Worm (Caenorhabditis elegans) whole organism, L4 larva: ENCODE results near the gene agmo-1.

Experiments
- F44E2.7 ChIP-seq: fragments of 200-800 bp; sonication (Bioruptor generic); IDR thresholded peaks from 2 replicates; pipeline ENCODE4 v2.1.2; 2022; ENCODE audit warnings: missing genetic modification characterization, missing compliant biosample characterization
- T26A8.4 ChIP-seq: fragments of 200-800 bp; sonication (Bioruptor generic); IDR thresholded peaks from 2 replicates; pipeline ENCODE4 v1.3.6; 2022; ENCODE audit warnings: missing genetic modification characterization, missing compliant biosample characterization
- Y48G9A.11 ChIP-seq: fragments of 200-800 bp; sonication (Bioruptor generic); IDR thresholded peaks from 2 replicates; pipeline ENCODE4 v1.3.6; 2022; ENCODE audit warnings: missing genetic modification reagents, missing genetic modification characterization, missing compliant biosample characterization
- Y75B8A.6 ChIP-seq: fragments of 200-800 bp; sonication (Bioruptor generic); IDR thresholded peaks from 2 replicates; pipeline ENCODE4 v1.3.6; 2022; ENCODE audit warnings: missing genetic modification reagents, missing genetic modification characterization, missing compliant biosample characterization
- aha-1 ChIP-seq: fragments of 150-350 bp; peaks from one replicate; lab custom pipeline; 2014; ENCODE audit warnings: missing biosample characterization, missing genetic modification characterization
- aly-2 ChIP-seq: sonication (generic microtip); optimal IDR thresholded peaks from 2 replicates; lab custom pipeline; 2018; ENCODE audit warnings: missing biosample characterization, missing genetic modification characterization
- attf-4 ChIP-seq: sonication (generic microtip); optimal IDR thresholded peaks from 3 replicates; lab custom pipeline; 2017; ENCODE audit warnings: missing biosample characterization, missing genetic modification characterization
- ceh-82 ChIP-seq: sonication (generic microtip); optimal IDR thresholded peaks from 2 replicates; lab custom pipeline; 2017; ENCODE audit warnings: missing biosample characterization, missing genetic modification characterization
- cey-2 ChIP-seq: sonication (generic microtip); optimal IDR thresholded peaks from 3 replicates; lab custom pipeline; 2017; ENCODE audit warnings: missing genetic modification characterization, mild to moderate bottlenecking, missing compliant biosample characterization, antibody characterized with exemption, borderline replicate concordance; ENCODE audit not compliant: insufficient read depth
- ctbp-1 ChIP-seq: fragments of 200-800 bp; sonication (Bioruptor generic); IDR thresholded peaks from 2 replicates; pipeline ENCODE4 v1.3.6; 2022; ENCODE audit warnings: missing genetic modification reagents, missing genetic modification characterization, missing compliant biosample characterization
- daf-16 ChIP-seq, 3 experiments: sonication (generic microtip); optimal IDR thresholded peaks; 2 replicates each; lab custom pipeline; 2016 to 2017; ENCODE audit warnings: missing genetic modification characterization in 3 of 3, missing genetic modification reagents in 3 of 3, mild to moderate bottlenecking in 2 of 3, missing compliant biosample characterization in 2 of 3, missing biosample characterization in 1 of 3, moderate library complexity in 1 of 3
- daf-8 ChIP-seq: fragments of 200-800 bp; sonication (Bioruptor generic); IDR thresholded peaks from 2 replicates; pipeline ENCODE4 v1.3.6; 2022; ENCODE audit warnings: missing genetic modification characterization, missing compliant biosample characterization
- dmd-6 ChIP-seq: fragments of 200-800 bp; sonication (Bioruptor generic); IDR thresholded peaks from 2 replicates; pipeline ENCODE4 v1.3.6; 2022; ENCODE audit warnings: missing genetic modification reagents, missing genetic modification characterization, missing compliant biosample characterization
- dmd-9 ChIP-seq: fragments of 200-800 bp; sonication (Bioruptor generic); IDR thresholded peaks from 2 replicates; pipeline ENCODE4 v1.3.6; 2022; ENCODE audit warnings: missing genetic modification reagents, missing genetic modification characterization, missing compliant biosample characterization
- dpl-1 ChIP-seq: fragments of 150-350 bp; optimal IDR thresholded peaks from 2 replicates; lab custom pipeline; 2014; ENCODE audit warnings: missing biosample characterization, missing genetic modification reagents, missing genetic modification characterization
- duxl-1 ChIP-seq: sonication (generic microtip); optimal IDR thresholded peaks from 2 replicates; lab custom pipeline; 2016; ENCODE audit warnings: mild to moderate bottlenecking, missing genetic modification characterization, moderate library complexity, missing compliant biosample characterization; ENCODE audit not compliant: poor library complexity
- dve-1 ChIP-seq: sonication (generic microtip); optimal IDR thresholded peaks from 2 replicates; lab custom pipeline; 2017; ENCODE audit warnings: antibody characterized with exemption, mild to moderate bottlenecking, missing genetic modification characterization, missing compliant biosample characterization; ENCODE audit not compliant: insufficient read depth
- egl-43 ChIP-seq: fragments of 200-800 bp; sonication (Bioruptor generic); IDR thresholded peaks from 2 replicates; pipeline ENCODE4 v1.3.6; 2022; ENCODE audit warnings: missing genetic modification reagents, missing genetic modification characterization, missing compliant biosample characterization
- fkh-10 ChIP-seq: fragments of 150-350 bp; optimal IDR thresholded peaks from 2 replicates; lab custom pipeline; 2014; ENCODE audit warnings: missing biosample characterization, missing genetic modification reagents, missing genetic modification characterization
- gei-8 ChIP-seq: fragments of 200-800 bp; sonication (Bioruptor generic); optimal IDR thresholded peaks from 2 replicates; lab custom pipeline; 2018; ENCODE audit warnings: mild to moderate bottlenecking, missing genetic modification characterization, missing compliant biosample characterization
- hif-1 ChIP-seq, 2 experiments: sonication (generic microtip); optimal IDR thresholded peaks; 2 replicates each; lab custom pipeline; 2016 to 2017; ENCODE audit warnings: missing compliant biosample characterization in 2 of 2, missing genetic modification characterization in 2 of 2, missing genetic modification reagents in 2 of 2, missing genotype in 2 of 2, mild to moderate bottlenecking in 1 of 2
- hlh-11 ChIP-seq: fragments of 200-800 bp; sonication (Bioruptor generic); optimal IDR thresholded peaks from 2 replicates; lab custom pipeline; 2018; ENCODE audit warnings: mild to moderate bottlenecking, missing genetic modification characterization, missing compliant biosample characterization
- hlh-30 ChIP-seq: sonication (generic microtip); optimal IDR thresholded peaks from 2 replicates; lab custom pipeline; 2017; ENCODE audit warnings: antibody characterized with exemption, mild to moderate bottlenecking, missing genetic modification characterization, missing compliant biosample characterization; ENCODE audit not compliant: insufficient read depth
- jun-1 ChIP-seq: fragments of 150-350 bp; optimal IDR thresholded peaks from 2 replicates; lab custom pipeline; 2014; ENCODE audit warnings: missing biosample characterization, missing genetic modification reagents, missing genetic modification characterization
- lim-7 ChIP-seq: fragments of 200-800 bp; sonication (Bioruptor generic); IDR thresholded peaks from 2 replicates; pipeline ENCODE4 v1.3.6; 2022; ENCODE audit warnings: missing genetic modification characterization, missing compliant biosample characterization
- lin-1 ChIP-seq: fragments of 200-800 bp; sonication (Bioruptor generic); IDR thresholded peaks from 2 replicates; pipeline ENCODE4 v1.3.6; 2022; ENCODE audit warnings: missing genetic modification reagents, missing genetic modification characterization, missing compliant biosample characterization
- lin-13 ChIP-seq: fragments of 150-350 bp; optimal IDR thresholded peaks from 2 replicates; lab custom pipeline; 2014; ENCODE audit warnings: missing biosample characterization, missing genetic modification reagents, missing genetic modification characterization
- lin-15B ChIP-seq: fragments of 150-350 bp; sonication (generic microtip); optimal IDR thresholded peaks from 3 replicates; lab custom pipeline; 2014; ENCODE audit warnings: missing biosample characterization, missing genetic modification characterization
- lin-29 ChIP-seq: fragments of 200-800 bp; sonication (Bioruptor generic); IDR thresholded peaks from 2 replicates; pipeline ENCODE4 v1.3.6; 2022; ENCODE audit warnings: missing genetic modification reagents, missing genetic modification characterization, missing compliant biosample characterization
- lir-3 ChIP-seq: sonication (generic microtip); optimal IDR thresholded peaks from 2 replicates; lab custom pipeline; 2016; ENCODE audit warnings: mild to moderate bottlenecking, missing genetic modification characterization, missing compliant biosample characterization
- madf-9 ChIP-seq: fragments of 200-800 bp; sonication (Bioruptor generic); conservative IDR thresholded peaks from 2 replicates; pipeline ENCODE4 v1.3.6; 2022; ENCODE audit warnings: missing genetic modification reagents, missing genetic modification characterization, missing compliant biosample characterization
- mdl-1 ChIP-seq, 2 experiments: fragments of 150-350 bp in 1 of 2; sonication (generic microtip) in 1 of 2; optimal IDR thresholded peaks; 2 replicates each; lab custom pipeline; 2014 to 2017; ENCODE audit warnings: missing biosample characterization in 2 of 2, missing genetic modification characterization in 2 of 2
- mxl-3 ChIP-seq: fragments of 200-800 bp; sonication (Bioruptor generic); optimal IDR thresholded peaks from 2 replicates; lab custom pipeline; 2018; ENCODE audit warnings: mild to moderate bottlenecking, missing genetic modification characterization, missing compliant biosample characterization
- nhr-11 ChIP-seq: fragments of 150-350 bp; optimal IDR thresholded peaks from 2 replicates; lab custom pipeline; 2014; ENCODE audit warnings: missing biosample characterization, missing genetic modification characterization
- nhr-28 ChIP-seq: fragments of 150-350 bp; optimal IDR thresholded peaks from 2 replicates; lab custom pipeline; 2014; ENCODE audit warnings: missing biosample characterization, missing genetic modification characterization
- nhr-41 ChIP-seq: fragments of 200-800 bp; sonication (Bioruptor generic); IDR thresholded peaks from 2 replicates; pipeline ENCODE4 v1.3.6; 2022; ENCODE audit warnings: missing genetic modification reagents, missing genetic modification characterization, missing compliant biosample characterization
- nhr-48 ChIP-seq: sonication (generic microtip); optimal IDR thresholded peaks from 2 replicates; lab custom pipeline; 2016; ENCODE audit warnings: mild to moderate bottlenecking, missing genetic modification characterization, missing compliant biosample characterization
- nhr-76 ChIP-seq: fragments of 150-350 bp; optimal IDR thresholded peaks from 2 replicates; lab custom pipeline; 2014; ENCODE audit warnings: missing biosample characterization, missing genetic modification characterization
- php-3 ChIP-seq: fragments of 200-800 bp; sonication (Bioruptor generic); IDR thresholded peaks from 2 replicates; pipeline ENCODE4 v1.3.6; 2022; ENCODE audit warnings: missing genetic modification reagents, missing genetic modification characterization, missing compliant biosample characterization
- pqm-1 ChIP-seq: sonication (generic microtip); optimal IDR thresholded peaks from 2 replicates; lab custom pipeline; 2017; ENCODE audit warnings: missing biosample characterization, missing genetic modification characterization
- rbr-2 ChIP-seq: sonication (generic microtip); optimal IDR thresholded peaks from 2 replicates; lab custom pipeline; 2016; ENCODE audit warnings: missing genotype, missing genetic modification characterization, missing compliant biosample characterization
- snpc-4 ChIP-seq: fragments of 150-350 bp; optimal IDR thresholded peaks from 2 replicates; lab custom pipeline; 2014; ENCODE audit warnings: missing biosample characterization, missing genetic modification characterization
- unc-130 ChIP-seq: sonication (generic microtip); optimal IDR thresholded peaks from 2 replicates; lab custom pipeline; 2016; ENCODE audit warnings: missing genetic modification reagents, missing genetic modification characterization, missing compliant biosample characterization
- unc-39 ChIP-seq: sonication (generic microtip); optimal IDR thresholded peaks from 2 replicates; lab custom pipeline; 2017; ENCODE audit warnings: missing biosample characterization, missing genetic modification characterization
- zfp-2 ChIP-seq: sonication (generic microtip); optimal IDR thresholded peaks from 2 replicates; lab custom pipeline; 2016; ENCODE audit warnings: mild to moderate bottlenecking, missing genetic modification characterization, missing compliant biosample characterization
- zip-11 ChIP-seq: fragments of 200-800 bp; sonication (Bioruptor generic); IDR thresholded peaks from 2 replicates; pipeline ENCODE4 v1.3.6; 2022; ENCODE audit warnings: missing genetic modification characterization, missing compliant biosample characterization
- ztf-11 ChIP-seq: fragments of 150-350 bp; optimal IDR thresholded peaks from 2 replicates; lab custom pipeline; 2014; ENCODE audit warnings: missing biosample characterization, missing genetic modification characterization

agmo-1 gene

DNA sequence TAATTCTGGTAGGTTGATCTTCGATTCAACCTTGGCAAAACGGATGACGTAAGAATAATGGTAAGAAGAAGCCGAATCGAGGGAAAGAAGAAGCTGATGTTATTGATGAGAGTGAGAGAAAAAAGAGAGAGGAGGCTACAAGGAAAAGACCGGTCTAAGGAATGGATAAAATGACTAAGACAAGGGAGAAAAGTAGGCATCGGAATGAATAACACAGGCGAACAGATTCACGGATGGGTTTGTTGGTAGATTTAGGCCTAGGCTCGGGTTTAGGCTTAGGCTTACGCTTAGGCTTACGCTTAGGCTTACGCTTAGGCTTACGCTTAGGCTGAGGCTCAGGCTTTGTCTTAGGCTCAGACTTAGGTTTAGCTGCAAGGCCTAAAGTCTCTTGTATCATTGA, at the start of gene agmo-1:
agmo-1 (minus strand) TSS at position 101 of the 400 bp plus-strand sequence.
- TF ChIP-seq nhr-28 (tag; lab: Kevin White, UChicago) (peak; percentile 9), lir-3 (no peak), unc-130 (GFP tag; lab: Kevin White, UChicago) (no peak)

ce11 chrIII:12847623-12848022, 49.3 kb upstream of the agmo-1 start:
- TF ChIP-seq dmd-6 (peak; percentile 69), nhr-28 (tag; lab: Kevin White, UChicago) (peak; percentile 52), hlh-11 (tag; lab: Kevin White, UChicago) (peak; percentile 51), dpl-1 (GFP tag; lab: Kevin White, UChicago) (peak; percentile 3), madf-9 (GFP tag; lab: Robert Waterston, UW) (no peak), aha-1 (tag; lab: Kevin White, UChicago) (peak; percentile 55), lim-7 (no peak), lin-13 (GFP tag; lab: Kevin White, UChicago) (peak; percentile 57), dve-1 (tag; lab: Kevin White, UChicago) (peak; percentile 73)

- no peak for TF ChIP-seq ceh-82
- TF ChIP-seq ctbp-1 (GFP tag; lab: Robert Waterston, UW), result no peak
- no peak for TF ChIP-seq php-3 (GFP tag; lab: Robert Waterston, UW)
- no peak for TF ChIP-seq egl-43 (GFP tag; lab: Robert Waterston, UW)
- TF ChIP-seq cey-2, result peak; percentile 61
- TF ChIP-seq aly-2 (tag; lab: Kevin White, UChicago), result no peak
- no peak for TF ChIP-seq dmd-9
- no peak for TF ChIP-seq pqm-1 (tag; lab: Kevin White, UChicago)
- TF ChIP-seq F44E2.7 (GFP tag; lab: Robert Waterston, UW), result no peak
- TF ChIP-seq zip-11 (GFP tag; lab: Robert Waterston, UW), result no peak
- TF ChIP-seq lir-3, result no peak
- TF ChIP-seq unc-39 (tag; lab: Kevin White, UChicago), result no peak
- TF ChIP-seq nhr-48 (tag; lab: Kevin White, UChicago), result peak; percentile 50
- no peak for TF ChIP-seq ztf-11 (tag; lab: Kevin White, UChicago)
- no peak for TF ChIP-seq duxl-1 (tag; lab: Kevin White, UChicago)
- no peak for TF ChIP-seq attf-4
- no peak for TF ChIP-seq lin-15B (tag; lab: Kevin White, UChicago)
- TF ChIP-seq dve-1 (tag; lab: Kevin White, UChicago), result peak; percentile 81
- TF ChIP-seq Y75B8A.6 (GFP tag; lab: Robert Waterston, UW), result no peak
- TF ChIP-seq nhr-11 (tag; lab: Kevin White, UChicago), result no peak
- TF ChIP-seq jun-1 (tag; lab: Kevin White, UChicago), result no peak
- no peak for TF ChIP-seq T26A8.4 (GFP tag; lab: Robert Waterston, UW)
- TF ChIP-seq lin-29, result no peak
- TF ChIP-seq Y48G9A.11 (GFP tag; lab: Robert Waterston, UW), result no peak
- peak; percentile 69 for TF ChIP-seq dmd-6
- no peak for TF ChIP-seq lin-1 (GFP tag; lab: Robert Waterston, UW)
- TF ChIP-seq rbr-2 (tag; lab: Kevin White, UChicago), result no peak
- TF ChIP-seq nhr-76 (tag; lab: Kevin White, UChicago), result no peak
- no peak for TF ChIP-seq daf-16 (GFP tag; optimal IDR thresholded peaks at IDR 0.05; lab: Kevin White, UChicago)
- TF ChIP-seq daf-16 (tag; optimal IDR thresholded peaks at IDR 0.05; lab: Kevin White, UChicago), result no peak
- TF ChIP-seq daf-8, result no peak
- TF ChIP-seq zfp-2 (tag; lab: Kevin White, UChicago), result no peak
- peak; percentile 48 to 82 for TF ChIP-seq mdl-1 (tag; optimal IDR thresholded peaks at IDR 0.05; lab: Kevin White, UChicago)
- peak; percentile 75 for TF ChIP-seq hlh-11 (tag; lab: Kevin White, UChicago)
- no peak for TF ChIP-seq fkh-10 (GFP tag; lab: Kevin White, UChicago)
- no peak for TF ChIP-seq nhr-41 (GFP tag; lab: Robert Waterston, UW)
- TF ChIP-seq snpc-4 (tag; lab: Kevin White, UChicago), result no peak
- TF ChIP-seq hif-1 (tag; optimal IDR thresholded peaks at IDR 0.05; lab: Kevin White, UChicago), result peak in 1 of 2 experiments; percentile 9
- TF ChIP-seq mxl-3 (GFP tag; lab: Kevin White, UChicago), result no peak
- TF ChIP-seq hlh-30, result peak; percentile 75
- TF ChIP-seq gei-8 (GFP tag; lab: Kevin White, UChicago), result no peak
These were observed 44.5 kb upstream of the agmo-1 start for ce11 chrIII:12842858-12843257.
